Fruit fly (Drosophila melanogaster): ENCODE data around the gene beta-Spec.

- TF ChIP-seq CG8478 (optimal IDR thresholded peaks at IDR 0.05), result no peak
- no peak for TF ChIP-seq CTCF (optimal IDR thresholded peaks at IDR 0.05)
These were observed 56.0 kb downstream of the beta-Spec start for dm6 chrX:17712995-17713739.
